Fruit fly (Drosophila melanogaster): ENCODE measurements around the gene CG8043.

CG8043 gene

dm6 chr3R:8658688-8659087 is 18.0 kb upstream of the CG8043 start (continued):
- TF ChIP-seq Rfx (GFP tag; IDR thresholded peaks at IDR 0.05) (peak; percentile 4; the same call in 1 of the 2 replicates), psq (GFP tag; optimal IDR thresholded peaks at IDR 0.05) (no peak), BEAF-32 (GFP tag; optimal IDR thresholded peaks at IDR 0.05) (no peak), kay (GFP tag; optimal IDR thresholded peaks at IDR 0.05) (no peak), CG10543 (GFP tag; optimal IDR thresholded peaks at IDR 0.05) (no peak), B-H2 (GFP tag; optimal IDR thresholded peaks at IDR 0.05) (no peak), Sin3A (optimal IDR thresholded peaks at IDR 0.05) (no peak), sima (GFP tag; optimal IDR thresholded peaks at IDR 0.05) (no peak), CG11504 (tag; optimal IDR thresholded peaks at IDR 0.05) (peak; percentile 89), CG6854 (GFP tag; optimal IDR thresholded peaks at IDR 0.05) (no peak), GATAe (GFP tag; conservative IDR thresholded peaks at IDR 0.05) (no peak), Asciz (GFP tag; optimal IDR thresholded peaks at IDR 0.05) (no peak), Six4 (GFP tag; optimal IDR thresholded peaks at IDR 0.05) (no peak), CG34224 (GFP tag; IDR thresholded peaks at IDR 0.05; ENCODE audit: partially characterized antibody) (peak; percentile 22; the same call in 1 of the 3 replicates), CG30020 (tag; optimal IDR thresholded peaks at IDR 0.05) (no peak), CG33557 (GFP tag; optimal IDR thresholded peaks at IDR 0.05) (no peak), Taf1 (GFP tag; IDR thresholded peaks at IDR 0.05) (no peak), CG16813 (GFP tag; IDR thresholded peaks at IDR 0.05; ENCODE audit: partially characterized antibody) (0 out of 3 replicates have a peak, but pooled peaks have one; percentile 7), CG7839 (tag; optimal IDR thresholded peaks at IDR 0.05) (no peak), cato (GFP tag; optimal IDR thresholded peaks at IDR 0.05; ENCODE audit: borderline replicate concordance) (no peak), wdn (GFP tag; IDR thresholded peaks at IDR 0.05) (no peak), Aef1 (GFP tag; IDR thresholded peaks at IDR 0.05) (0 out of 3 replicates have a peak, but pooled peaks have one; percentile 15), da (GFP tag; optimal IDR thresholded peaks at IDR 0.05) (no peak), ci (GFP tag; IDR thresholded peaks at IDR 0.05) (peak; percentile 30; the same call in 1 of the 3 replicates), CG17385 (GFP tag; optimal IDR thresholded peaks at IDR 0.05) (no peak), CG1832 (GFP tag; optimal IDR thresholded peaks at IDR 0.05) (peak; percentile 10), Hr78 (GFP tag; optimal IDR thresholded peaks at IDR 0.05) (no peak), CG13287 (GFP tag; IDR thresholded peaks at IDR 0.05; ENCODE audit: partially characterized antibody) (peak; percentile 22; the same call in 1 of the 2 replicates), CG13424 (tag; optimal IDR thresholded peaks at IDR 0.05) (no peak), NC2β (GFP tag; optimal IDR thresholded peaks at IDR 0.05) (no peak), exex (tag; optimal IDR thresholded peaks at IDR 0.05) (no peak), CG3995 (GFP tag; optimal IDR thresholded peaks at IDR 0.05) (no peak), CG8089 (GFP tag; optimal IDR thresholded peaks at IDR 0.05) (no peak), nau (GFP tag; optimal IDR thresholded peaks at IDR 0.05) (no peak), Sox102F (GFP tag; optimal IDR thresholded peaks at IDR 0.05) (no peak), CG30431 (GFP tag; optimal IDR thresholded peaks at IDR 0.05) (no peak), cwo (GFP tag; optimal IDR thresholded peaks at IDR 0.05) (no peak), Lpt (GFP tag; optimal IDR thresholded peaks at IDR 0.05) (no peak), dmrt11E (tag; optimal IDR thresholded peaks at IDR 0.05) (no peak), hbn (GFP tag; IDR thresholded peaks at IDR 0.05; ENCODE audit: partially characterized antibody) (no peak), CG2712 (tag; optimal IDR thresholded peaks at IDR 0.05) (no peak), stc (GFP tag; IDR thresholded peaks at IDR 0.05) (no peak), Rx (GFP tag; IDR thresholded peaks at IDR 0.05) (no peak), CG1529 (GFP tag; optimal IDR thresholded peaks at IDR 0.05) (no peak), CG12219 (GFP tag; optimal IDR thresholded peaks at IDR 0.05) (no peak), Atf3 (GFP tag; optimal IDR thresholded peaks at IDR 0.05) (no peak), CG15696 (tag; optimal IDR thresholded peaks at IDR 0.05) (no peak), C15 (GFP tag; IDR thresholded peaks at IDR 0.05) (no peak), CG8478 (optimal IDR thresholded peaks at IDR 0.05) (no peak), CG4707 (GFP tag; optimal IDR thresholded peaks at IDR 0.05) (no peak), CTCF (GFP tag; optimal IDR thresholded peaks at IDR 0.05) (no peak), CG4360 (GFP tag; IDR thresholded peaks at IDR 0.05) (0 out of 2 replicates have a peak, but pooled peaks have one; percentile 43)
